Fruit fly (Drosophila melanogaster): ENCODE measurements around the gene Uev1A.

Gene Uev1A

DNA sequence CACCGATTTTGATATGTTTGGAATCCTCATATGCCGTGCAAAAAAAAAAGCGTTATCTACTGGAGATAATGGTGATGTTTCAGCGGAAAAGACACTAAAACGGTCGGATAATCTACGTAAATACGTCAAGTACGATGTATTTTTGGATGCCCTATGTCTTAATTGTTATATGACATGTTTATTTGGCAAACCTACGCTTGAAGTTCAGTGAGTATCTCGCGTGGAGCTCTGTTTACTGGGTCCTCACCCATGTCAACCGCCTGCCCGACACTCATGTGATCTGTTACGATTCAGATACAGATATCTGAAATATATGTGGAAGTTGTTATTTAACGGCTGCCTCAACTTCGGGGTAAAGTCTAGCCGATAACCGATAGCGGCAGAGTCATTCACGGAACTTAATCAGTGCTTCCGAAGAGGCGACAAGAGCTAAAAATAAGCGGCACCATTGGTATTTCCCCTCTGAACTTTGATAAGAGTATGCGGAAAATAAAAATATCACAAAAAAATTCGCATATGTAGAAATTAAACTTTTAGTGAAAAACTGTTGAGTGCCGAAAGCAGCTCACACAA is 12.5 kb downstream of the Uev1A start:
- no peak for TF ChIP-seq CG17801 (GFP tag; optimal IDR thresholded peaks at IDR 0.05; ENCODE audit: partially characterized antibody)

- no peak for TF ChIP-seq CG17801 (GFP tag; optimal IDR thresholded peaks at IDR 0.05; ENCODE audit: partially characterized antibody)
These were observed 13.2 kb downstream of the Uev1A start for dm6 chr3L:5352684-5353322.

- TF ChIP-seq CG17801 (GFP tag; optimal IDR thresholded peaks at IDR 0.05; ENCODE audit: partially characterized antibody) = no peak
These were observed 14.6 kb downstream of the Uev1A start for dm6 chr3L:5351348-5351850.

DNA sequence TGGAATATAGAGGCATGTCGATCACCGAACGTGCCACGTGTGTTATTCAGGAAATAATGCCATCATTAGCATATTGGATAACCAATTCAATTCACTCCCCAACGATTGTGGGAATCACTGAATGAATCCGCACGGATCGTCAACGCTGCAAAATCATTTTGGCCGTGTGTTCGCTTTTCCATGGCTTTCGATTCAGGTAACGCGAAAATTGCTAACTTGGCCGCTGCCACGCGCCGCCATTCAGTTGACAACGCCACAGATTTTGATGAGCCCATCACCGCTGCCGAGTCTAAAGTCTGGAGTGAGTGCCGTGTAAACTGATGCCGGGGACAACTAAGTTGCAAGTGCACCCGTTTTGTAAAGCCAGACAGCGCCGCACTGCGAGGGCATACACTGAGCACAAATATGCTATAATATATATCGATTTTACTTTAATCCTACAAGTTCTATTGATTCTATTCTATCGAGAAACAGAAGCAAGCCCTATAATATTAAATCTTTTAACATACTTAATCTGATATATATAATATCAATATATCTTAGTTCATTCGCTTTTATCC is 16.2 kb downstream of the Uev1A start:
- TF ChIP-seq CG17801 (GFP tag; optimal IDR thresholded peaks at IDR 0.05; ENCODE audit: partially characterized antibody) = no peak

- TF ChIP-seq CG17801 (GFP tag; optimal IDR thresholded peaks at IDR 0.05; ENCODE audit: partially characterized antibody) = no peak
These were observed 17.0 kb downstream of the Uev1A start for dm6 chr3L:5348987-5349386.

- no peak for TF ChIP-seq CG17801 (GFP tag; optimal IDR thresholded peaks at IDR 0.05; ENCODE audit: partially characterized antibody)
These were observed 22.9 kb downstream of the Uev1A start for dm6 chr3L:5342909-5343710.

dm6 chr3L:5341770-5342318 is 24.2 kb downstream of the Uev1A start:
- no peak for TF ChIP-seq CG17801 (GFP tag; optimal IDR thresholded peaks at IDR 0.05; ENCODE audit: partially characterized antibody)

DNA sequence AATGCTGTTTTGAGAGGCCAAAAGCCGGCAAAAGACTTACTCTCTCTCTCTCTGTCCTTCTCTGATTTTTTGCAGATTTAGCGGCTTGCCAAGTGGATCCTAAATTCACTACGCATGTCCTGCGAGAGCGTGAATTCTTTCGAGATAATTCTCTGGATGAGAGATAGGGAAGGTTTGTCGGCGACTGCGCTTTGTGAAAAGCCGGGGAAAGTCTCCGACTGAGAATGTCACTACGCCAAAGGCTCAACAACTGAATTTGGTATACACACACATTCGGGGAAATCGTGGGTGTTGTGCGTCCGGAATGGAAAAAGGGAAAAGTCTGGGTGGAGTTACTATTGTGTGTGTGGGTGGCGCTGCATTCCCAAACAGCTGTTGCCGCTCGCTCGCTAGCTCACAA is 36.6 kb downstream of the Uev1A start:
- no peak for TF ChIP-seq CG17801 (GFP tag; optimal IDR thresholded peaks at IDR 0.05; ENCODE audit: partially characterized antibody)

dm6 chr3L:5327821-5328220 is 38.2 kb downstream of the Uev1A start:
- TF ChIP-seq CG17801 (GFP tag; optimal IDR thresholded peaks at IDR 0.05; ENCODE audit: partially characterized antibody) = no peak
